Fruit fly (Drosophila melanogaster) whole organism, embryonic: ENCODE measurements around the gene FASN2.

Experiments used
- ATbp ChIP-seq: fragments of 200-800 bp; sonication (Bioruptor generic); optimal IDR thresholded peaks from 2 replicates; lab custom pipeline; 2017; ENCODE audit warnings: missing biosample characterization, mild to moderate bottlenecking, missing genetic modification characterization, missing genetic modification reagents
- Ada2b ChIP-seq: fragments of 200-800 bp; sonication (Bioruptor generic); IDR thresholded peaks from 2 replicates; pipeline ENCODE4 v1.3.6; 2022; ENCODE audit warnings: missing biosample characterization, missing genetic modification characterization
- Aef1 ChIP-seq: fragments of 200-800 bp; sonication (Bioruptor generic); IDR thresholded peaks from 3 replicates; pipeline ENCODE4 v1.3.6; 2022; ENCODE audit warnings: missing biosample characterization, missing genetic modification characterization
- CG10267 ChIP-seq: fragments of 200-800 bp; sonication (Bioruptor generic); optimal IDR thresholded peaks from 2 replicates; lab custom pipeline; 2018; ENCODE audit warnings: missing biosample characterization, mild to moderate bottlenecking, missing genetic modification characterization, moderate library complexity
- CG10959 ChIP-seq: fragments of 200-800 bp; sonication (Bioruptor generic); IDR thresholded peaks from 2 replicates; pipeline ENCODE4 v1.3.6; 2022; ENCODE audit warnings: missing biosample characterization, missing genetic modification characterization
- CG11247 ChIP-seq: fragments of 200-800 bp; sonication (Bioruptor generic); IDR thresholded peaks from 2 replicates; pipeline ENCODE4 v1.3.6; 2022; ENCODE audit warnings: missing biosample characterization, missing genetic modification characterization
- CG11696 ChIP-seq: fragments of 200-800 bp; sonication (Bioruptor generic); IDR thresholded peaks from 2 replicates; pipeline ENCODE4 v1.3.6; 2022; ENCODE audit warnings: missing biosample characterization, missing genetic modification characterization
- CG12071 ChIP-seq: fragments of 200-800 bp; sonication (Bioruptor generic); optimal IDR thresholded peaks from 3 replicates; lab custom pipeline; 2018; ENCODE audit warnings: missing biosample characterization, mild to moderate bottlenecking, missing genetic modification characterization
- CG12769 ChIP-seq: fragments of 200-800 bp; sonication (Bioruptor generic); optimal IDR thresholded peaks from 2 replicates; lab custom pipeline; 2019; ENCODE audit warnings: missing biosample characterization, mild to moderate bottlenecking, missing genetic modification characterization, moderate library complexity
- CG13123 ChIP-seq: fragments of 200-800 bp; sonication (Bioruptor generic); optimal IDR thresholded peaks from 2 replicates; lab custom pipeline; 2016; ENCODE audit warnings: missing biosample characterization, missing genetic modification characterization
- CG14710 ChIP-seq: fragments of 200-800 bp; sonication (Bioruptor generic); optimal IDR thresholded peaks from 3 replicates; lab custom pipeline; 2019; ENCODE audit warnings: missing biosample characterization, mild to moderate bottlenecking, missing genetic modification characterization, moderate library complexity
- CG1529 ChIP-seq: fragments of 200-800 bp; sonication (Bioruptor generic); optimal IDR thresholded peaks from 3 replicates; lab custom pipeline; 2018; ENCODE audit warnings: missing biosample characterization, missing genetic modification characterization
- CG16815 ChIP-seq: fragments of 200-800 bp; sonication (Bioruptor generic); optimal IDR thresholded peaks from 3 replicates; lab custom pipeline; 2017; ENCODE audit warnings: missing biosample characterization, mild to moderate bottlenecking, missing genetic modification characterization
- CG17186 ChIP-seq: fragments of 200-800 bp; sonication (Bioruptor generic); optimal IDR thresholded peaks from 3 replicates; lab custom pipeline; 2017; ENCODE audit warnings: missing biosample characterization, missing genetic modification reagents, missing genetic modification characterization
- CG8359 ChIP-seq: fragments of 200-800 bp; sonication (Bioruptor generic); optimal IDR thresholded peaks from 2 replicates; lab custom pipeline; 2017; ENCODE audit warnings: missing biosample characterization, mild to moderate bottlenecking, missing genetic modification characterization, borderline replicate concordance
- CG9215 ChIP-seq: fragments of 200-800 bp; sonication (Bioruptor generic); IDR thresholded peaks from 2 replicates; pipeline ENCODE4 v1.3.6; 2022; ENCODE audit warnings: missing biosample characterization, missing genetic modification characterization
- CG9609 ChIP-seq: fragments of 200-800 bp; sonication (Bioruptor generic); optimal IDR thresholded peaks from 3 replicates; lab custom pipeline; 2016; ENCODE audit warnings: missing biosample characterization, missing genetic modification characterization
- Dek ChIP-seq: fragments of 200-800 bp; sonication (Bioruptor generic); optimal IDR thresholded peaks from 3 replicates; lab custom pipeline; 2019; ENCODE audit warnings: missing biosample characterization, mild to moderate bottlenecking, missing genetic modification characterization, moderate library complexity
- Dip2 ChIP-seq: fragments of 200-800 bp; sonication (Bioruptor generic); IDR thresholded peaks from 2 replicates; pipeline ENCODE4 v1.3.6; 2022; ENCODE audit warnings: missing biosample characterization, missing genetic modification characterization
- Dref ChIP-seq: fragments of 200-800 bp; sonication (Bioruptor generic); IDR thresholded peaks from 2 replicates; pipeline ENCODE4 v1.3.6; 2022; ENCODE audit warnings: missing biosample characterization, missing genetic modification characterization
- E2f1 ChIP-seq: fragments of 200-800 bp; sonication (Bioruptor generic); IDR thresholded peaks from 2 replicates; pipeline ENCODE4 v1.3.6; 2022; ENCODE audit warnings: missing biosample characterization, missing genetic modification characterization
- GATAe ChIP-seq: fragments of 200-800 bp; sonication (Bioruptor generic); conservative IDR thresholded peaks from 2 replicates; pipeline ENCODE4 v1.3.6; 2022; ENCODE audit warnings: missing biosample characterization, missing genetic modification characterization
- HLHmδ ChIP-seq: fragments of 200-800 bp; sonication (Bioruptor generic); optimal IDR thresholded peaks from 2 replicates; lab custom pipeline; 2018; ENCODE audit warnings: missing biosample characterization, mild to moderate bottlenecking, missing genetic modification characterization, moderate library complexity
- HmgD ChIP-seq: fragments of 200-800 bp; sonication (Bioruptor generic); optimal IDR thresholded peaks from 3 replicates; lab custom pipeline; 2016; ENCODE audit warnings: missing biosample characterization, missing genetic modification characterization
- Hmx ChIP-seq: fragments of 200-800 bp; sonication (Bioruptor generic); optimal IDR thresholded peaks from 2 replicates; lab custom pipeline; 2016; ENCODE audit warnings: missing biosample characterization, missing genetic modification characterization
- Lpt ChIP-seq: fragments of >200 bp; optimal IDR thresholded peaks from 2 replicates; lab custom pipeline; 2018; ENCODE audit warnings: missing biosample characterization, missing genetic modification characterization
- MBD-R2 ChIP-seq: fragments of 200-800 bp; sonication (Bioruptor generic); IDR thresholded peaks from 2 replicates; pipeline ENCODE4 v1.3.6; 2022; ENCODE audit warnings: missing biosample characterization, missing genetic modification characterization
- Med ChIP-seq: fragments of 200-800 bp; sonication (Bioruptor generic); peaks from one replicate; lab custom pipeline; 2016; ENCODE audit warnings: missing biosample characterization, missing genetic modification characterization, mild to moderate bottlenecking, inconsistent platforms, moderate library complexity
- Nf-YB ChIP-seq: fragments of 200-800 bp; sonication (Bioruptor generic); optimal IDR thresholded peaks from 3 replicates; lab custom pipeline; 2019; ENCODE audit warnings: missing biosample characterization, mild to moderate bottlenecking, missing genetic modification characterization, moderate library complexity
- Oli ChIP-seq: fragments of 200-800 bp; sonication (Bioruptor generic); optimal IDR thresholded peaks from 2 replicates; lab custom pipeline; 2018; ENCODE audit warnings: missing biosample characterization, mild to moderate bottlenecking, missing genetic modification characterization, moderate library complexity
- Six4 ChIP-seq: fragments of 200-800 bp; sonication (Bioruptor generic); optimal IDR thresholded peaks from 2 replicates; lab custom pipeline; 2016; ENCODE audit warnings: missing biosample characterization, missing genetic modification characterization
- Sry-δ ChIP-seq: fragments of 200-800 bp; sonication (Bioruptor generic); optimal IDR thresholded peaks from 2 replicates; lab custom pipeline; 2016; ENCODE audit warnings: missing biosample characterization, missing genetic modification characterization
- Taf1 ChIP-seq: fragments of 200-800 bp; sonication (Bioruptor generic); IDR thresholded peaks from 2 replicates; pipeline ENCODE4 v1.3.6; 2022; ENCODE audit warnings: missing biosample characterization, missing genetic modification characterization
- Tbp ChIP-seq: fragments of >200 bp; optimal IDR thresholded peaks from 2 replicates; lab custom pipeline; 2018; ENCODE audit warnings: missing biosample characterization, missing genetic modification characterization
- Xrp1 ChIP-seq: fragments of 200-800 bp; sonication (Bioruptor generic); IDR thresholded peaks from 2 replicates; pipeline ENCODE4 v1.3.6; 2022; ENCODE audit warnings: missing biosample characterization, missing genetic modification characterization
- ci ChIP-seq: fragments of 200-800 bp; sonication (Bioruptor generic); IDR thresholded peaks from 3 replicates; pipeline ENCODE4 v1.3.6; 2022; ENCODE audit warnings: missing biosample characterization, missing genetic modification characterization
- danr ChIP-seq: fragments of 200-800 bp; sonication (Bioruptor generic); IDR thresholded peaks from 2 replicates; pipeline ENCODE4 v1.3.6; 2022; ENCODE audit warnings: missing biosample characterization, missing genetic modification characterization
- disco-r ChIP-seq: fragments of 200-800 bp; sonication (Bioruptor generic); optimal IDR thresholded peaks from 2 replicates; lab custom pipeline; 2016; ENCODE audit warnings: missing biosample characterization, missing genetic modification characterization
- lbe ChIP-seq: fragments of 200-800 bp; sonication (Bioruptor generic); optimal IDR thresholded peaks from 2 replicates; lab custom pipeline; 2016; ENCODE audit warnings: missing biosample characterization, mild to moderate bottlenecking, missing genetic modification characterization
- lilli ChIP-seq: fragments of 200-800 bp; sonication (Bioruptor generic); optimal IDR thresholded peaks from 3 replicates; lab custom pipeline; 2016; ENCODE audit warnings: missing biosample characterization, missing genetic modification characterization
- nau ChIP-seq: fragments of 200-800 bp; sonication (Bioruptor generic); optimal IDR thresholded peaks from 3 replicates; lab custom pipeline; 2017; ENCODE audit warnings: missing biosample characterization, mild to moderate bottlenecking, missing genetic modification characterization, missing genetic modification reagents
- org-1 ChIP-seq: fragments of 200-800 bp; sonication (Bioruptor generic); optimal IDR thresholded peaks from 2 replicates; lab custom pipeline; 2017; ENCODE audit warnings: missing biosample characterization, missing genetic modification characterization
- p53 ChIP-seq: fragments of 200-800 bp; sonication (Bioruptor generic); optimal IDR thresholded peaks from 2 replicates; lab custom pipeline; 2016; ENCODE audit warnings: missing biosample characterization, missing genetic modification characterization
- pan ChIP-seq, 4 experiments: fragments of >200 bp in 3 of 4; fragments of 200-800 bp in 1 of 4; sonication (Bioruptor generic) in 1 of 4; optimal IDR thresholded peaks in 3 of 4; IDR thresholded peaks in 1 of 4; 2 replicates each; pipeline versions ENCODE4 v1.3.6 to Lab custom; 2017 to 2022; ENCODE audit warnings: missing biosample characterization in 2 of 4, missing genetic modification characterization in 2 of 4, mixed read lengths in 1 of 4
- pros ChIP-seq: fragments of 200-800 bp; sonication (Bioruptor generic); optimal IDR thresholded peaks from 3 replicates; lab custom pipeline; 2019; ENCODE audit warnings: missing biosample characterization, mild to moderate bottlenecking, missing genetic modification characterization, moderate library complexity
- tin ChIP-seq: fragments of 200-800 bp; sonication (Bioruptor generic); optimal IDR thresholded peaks from 3 replicates; lab custom pipeline; 2016; ENCODE audit warnings: missing biosample characterization, missing genetic modification characterization
- wdn ChIP-seq: fragments of 200-800 bp; sonication (Bioruptor generic); IDR thresholded peaks from 2 replicates; pipeline ENCODE4 v1.3.6; 2022; ENCODE audit warnings: missing biosample characterization, missing genetic modification characterization
- z ChIP-seq: fragments of 200-800 bp; sonication (Bioruptor generic); IDR thresholded peaks from 3 replicates; pipeline ENCODE4 v1.3.6; 2022; ENCODE audit warnings: missing biosample characterization, missing genetic modification characterization
- zfh1 ChIP-seq: fragments of 200-800 bp; sonication (Bioruptor generic); IDR thresholded peaks from 3 replicates; pipeline ENCODE4 v1.3.6; 2022; ENCODE audit warnings: missing biosample characterization, missing genetic modification characterization

FASN2 gene

dm6 chr2L:3039774-3040173 lies 4.0 kb upstream of the FASN2 start, which contains the start of the genes cnir and CG17221 (continued):
- TF ChIP-seq Lpt (GFP tag; lab: Kevin White, UChicago): no peak

dm6 chr2L:3041918-3042615 lies 1.7 kb upstream of the FASN2 start, which contains the start of gene CG17261:
Gene CG17261 (plus strand): TSS chr2L:3042551.
- peak; percentile 4 for TF ChIP-seq org-1 (GFP tag; lab: Kevin White, UChicago)
- no peak for TF ChIP-seq Lpt (GFP tag; lab: Kevin White, UChicago)
- no peak for TF ChIP-seq Nf-YB (GFP tag; lab: Kevin White, UChicago)
- TF ChIP-seq CG11247: no peak
- TF ChIP-seq Dip2 (GFP tag; lab: Robert Waterston, UW): no peak
- TF ChIP-seq Tbp (GFP tag; lab: Kevin White, UChicago): no peak
- TF ChIP-seq pan (optimal IDR thresholded peaks at IDR 0.05; lab: Kevin White, UChicago): no peak
- TF ChIP-seq pan (GFP tag; optimal IDR thresholded peaks at IDR 0.05 in 1 of 2, IDR thresholded peaks at IDR 0.05 in 1 of 2): peak in 1 of 2 experiments; percentile 31
- TF ChIP-seq E2f1 (GFP tag; lab: Robert Waterston, UW): no peak
- peak; percentile 4 for TF ChIP-seq HmgD (GFP tag; lab: Kevin White, UChicago)
- no peak for TF ChIP-seq CG8359 (GFP tag; lab: Kevin White, UChicago)
- TF ChIP-seq Sry-δ (GFP tag; lab: Kevin White, UChicago): no peak
- TF ChIP-seq ci (GFP tag; lab: Robert Waterston, UW): no peak
- peak; percentile 23 for TF ChIP-seq CG12071 (GFP tag; lab: Kevin White, UChicago)
- TF ChIP-seq pros (GFP tag; lab: Kevin White, UChicago): no peak
- no peak for TF ChIP-seq danr (GFP tag; lab: Robert Waterston, UW)
- TF ChIP-seq ATbp (GFP tag; lab: Kevin White, UChicago): no peak
- peak; percentile 37 for TF ChIP-seq tin (GFP tag; lab: Kevin White, UChicago)
- TF ChIP-seq CG9215: no peak
- no peak for TF ChIP-seq CG14710 (tag; lab: Kevin White, UChicago)
- TF ChIP-seq Oli: no peak
- no peak for TF ChIP-seq Six4 (GFP tag; lab: Kevin White, UChicago)
- peak; percentile 22 for TF ChIP-seq CG9609
- TF ChIP-seq Aef1 (GFP tag; lab: Robert Waterston, UW): no peak
- no peak for TF ChIP-seq CG1529
- TF ChIP-seq lilli (GFP tag; lab: Kevin White, UChicago): peak; percentile 66
- no peak for TF ChIP-seq CG16815 (GFP tag; lab: Kevin White, UChicago)
- TF ChIP-seq Ada2b (GFP tag; lab: Robert Waterston, UW): no peak
- TF ChIP-seq Taf1 (GFP tag; lab: Robert Waterston, UW): no peak
- no peak for TF ChIP-seq disco-r
- TF ChIP-seq Dek (tag; lab: Kevin White, UChicago): peak; percentile 21
- TF ChIP-seq Dref (GFP tag; lab: Robert Waterston, UW): no peak
- TF ChIP-seq GATAe (GFP tag; lab: Robert Waterston, UW): no peak
- no peak for TF ChIP-seq Hmx (GFP tag; lab: Kevin White, UChicago)
- TF ChIP-seq CG13123 (GFP tag; lab: Kevin White, UChicago): no peak
- no peak for TF ChIP-seq Xrp1
- no peak for TF ChIP-seq lbe (GFP tag; lab: Kevin White, UChicago)
- TF ChIP-seq CG17186 (GFP tag; lab: Kevin White, UChicago): no peak
- TF ChIP-seq z (GFP tag; lab: Robert Waterston, UW): no peak
- no peak for TF ChIP-seq CG10959 (GFP tag; lab: Robert Waterston, UW)
- no peak for TF ChIP-seq wdn
- no peak for TF ChIP-seq zfh1 (GFP tag; lab: Robert Waterston, UW)
- TF ChIP-seq CG10267 (tag; lab: Kevin White, UChicago): no peak
- TF ChIP-seq HLHmδ (GFP tag; lab: Kevin White, UChicago): no peak
- peak; percentile 91 for TF ChIP-seq Med (GFP tag; lab: Kevin White, UChicago)
- no peak for TF ChIP-seq nau (GFP tag; lab: Kevin White, UChicago)
- no peak for TF ChIP-seq CG11696 (GFP tag; lab: Robert Waterston, UW)
- no peak for TF ChIP-seq MBD-R2 (GFP tag; lab: Robert Waterston, UW)
- TF ChIP-seq CG12769: peak; percentile 70
- no peak for TF ChIP-seq p53
